Fruit fly (Drosophila melanogaster) whole organism, embryonic: Measurements from ENCODE around the gene phol.

Experiments used
- Bteb2 ChIP-seq: fragments of 200-800 bp; sonication (Bioruptor generic); optimal IDR thresholded peaks from 2 replicates; lab custom pipeline; 2016; ENCODE audit warnings: missing biosample characterization, missing genetic modification characterization
- CG10431 ChIP-seq: fragments of 200-800 bp; sonication (Bioruptor generic); optimal IDR thresholded peaks from 3 replicates; lab custom pipeline; 2018; ENCODE audit warnings: missing biosample characterization, mild to moderate bottlenecking, missing genetic modification characterization
- CG11247 ChIP-seq: fragments of 200-800 bp; sonication (Bioruptor generic); IDR thresholded peaks from 2 replicates; pipeline ENCODE4 v1.3.6; 2022; ENCODE audit warnings: missing biosample characterization, missing genetic modification characterization
- CG12299 ChIP-seq: fragments of 200-800 bp; sonication (Bioruptor generic); optimal IDR thresholded peaks from 2 replicates; lab custom pipeline; 2018; ENCODE audit warnings: missing biosample characterization, mild to moderate bottlenecking, missing genetic modification characterization
- CG12659 ChIP-seq: fragments of 200-800 bp; sonication (Bioruptor generic); optimal IDR thresholded peaks from 3 replicates; lab custom pipeline; 2017; ENCODE audit warnings: mild to moderate bottlenecking, missing biosample characterization, missing genetic modification reagents, missing genetic modification characterization
- CG13287 ChIP-seq: fragments of 200-800 bp; sonication (Bioruptor generic); IDR thresholded peaks from 2 replicates; pipeline ENCODE4 v1.3.6; 2022; ENCODE audit warnings: missing biosample characterization, missing genetic modification characterization; ENCODE audit not compliant: partially characterized antibody
- CG13775 ChIP-seq: fragments of 200-800 bp; sonication (Bioruptor generic); optimal IDR thresholded peaks from 3 replicates; lab custom pipeline; 2017; ENCODE audit warnings: missing biosample characterization, mild to moderate bottlenecking, missing genetic modification characterization
- CG1603 ChIP-seq: fragments of 200-800 bp; sonication (Bioruptor generic); optimal IDR thresholded peaks from 2 replicates; lab custom pipeline; 2019; ENCODE audit warnings: missing biosample characterization, mild to moderate bottlenecking, missing genetic modification characterization, moderate library complexity
- CG16815 ChIP-seq: fragments of 200-800 bp; sonication (Bioruptor generic); optimal IDR thresholded peaks from 3 replicates; lab custom pipeline; 2017; ENCODE audit warnings: missing biosample characterization, mild to moderate bottlenecking, missing genetic modification characterization
- CG4360 ChIP-seq: fragments of 200-800 bp; sonication (Bioruptor generic); IDR thresholded peaks from 2 replicates; pipeline ENCODE4 v1.3.6; 2022; ENCODE audit warnings: missing biosample characterization, missing genetic modification characterization
- CG43689 ChIP-seq: fragments of 200-800 bp; sonication (Bioruptor generic); IDR thresholded peaks from 2 replicates; pipeline ENCODE4 v1.3.6; 2022; ENCODE audit warnings: missing biosample characterization, missing genetic modification characterization
- CG6854 ChIP-seq: fragments of 200-800 bp; sonication (Bioruptor generic); optimal IDR thresholded peaks from 3 replicates; lab custom pipeline; 2017; ENCODE audit warnings: missing biosample characterization, mild to moderate bottlenecking, missing genetic modification characterization
- CG7987 ChIP-seq: fragments of 200-800 bp; sonication (Bioruptor generic); optimal IDR thresholded peaks from 2 replicates; lab custom pipeline; 2018; ENCODE audit warnings: missing biosample characterization, mild to moderate bottlenecking, missing genetic modification characterization, moderate library complexity
- CG8290 ChIP-seq, 3 experiments: fragments of 200-800 bp; sonication (Bioruptor generic); optimal IDR thresholded peaks; 2 replicates each; lab custom pipeline; 2016 to 2019; ENCODE audit warnings: missing biosample characterization in 3 of 3, missing genetic modification characterization in 3 of 3, mild to moderate bottlenecking in 2 of 3, moderate library complexity in 1 of 3
- CG8359 ChIP-seq: fragments of 200-800 bp; sonication (Bioruptor generic); optimal IDR thresholded peaks from 2 replicates; lab custom pipeline; 2017; ENCODE audit warnings: missing biosample characterization, mild to moderate bottlenecking, missing genetic modification characterization, borderline replicate concordance
- CG9797 ChIP-seq: fragments of 200-800 bp; sonication (Bioruptor generic); optimal IDR thresholded peaks from 3 replicates; lab custom pipeline; 2018; ENCODE audit warnings: missing biosample characterization, mild to moderate bottlenecking, missing genetic modification characterization
- Dbx ChIP-seq: fragments of 200-800 bp; sonication (Bioruptor generic); IDR thresholded peaks from 3 replicates; pipeline ENCODE4 v1.3.6; 2022; ENCODE audit warnings: missing biosample characterization, missing genetic modification characterization
- Dp ChIP-seq: fragments of 200-800 bp; sonication (Bioruptor generic); optimal IDR thresholded peaks from 2 replicates; lab custom pipeline; 2018; ENCODE audit warnings: missing biosample characterization, mild to moderate bottlenecking, missing genetic modification characterization, moderate library complexity
- Hey ChIP-seq: fragments of 200-800 bp; sonication (Bioruptor generic); optimal IDR thresholded peaks from 3 replicates; lab custom pipeline; 2018; ENCODE audit warnings: missing biosample characterization, mild to moderate bottlenecking, missing genetic modification characterization
- NfI ChIP-seq: fragments of 200-800 bp; sonication (Bioruptor generic); optimal IDR thresholded peaks from 3 replicates; lab custom pipeline; 2018; ENCODE audit warnings: missing biosample characterization, mild to moderate bottlenecking, missing genetic modification characterization, moderate library complexity
- Sry-δ ChIP-seq: fragments of 200-800 bp; sonication (Bioruptor generic); optimal IDR thresholded peaks from 2 replicates; lab custom pipeline; 2016; ENCODE audit warnings: missing biosample characterization, missing genetic modification characterization
- Ssrp ChIP-seq: fragments of 200-800 bp; sonication (Bioruptor generic); optimal IDR thresholded peaks from 2 replicates; lab custom pipeline; 2018; ENCODE audit warnings: missing biosample characterization, mild to moderate bottlenecking, missing genetic modification characterization, moderate library complexity
- Stat92E ChIP-seq, 3 experiments: fragments of >200 bp in 2 of 3; fragments of 200-800 bp in 1 of 3; sonication (Bioruptor generic) in 1 of 3; optimal IDR thresholded peaks; 2 replicates each; lab custom pipeline; 2017 to 2019; ENCODE audit warnings: missing biosample characterization in 3 of 3, missing genetic modification characterization in 3 of 3, mild to moderate bottlenecking in 1 of 3, moderate library complexity in 1 of 3
- abd-A ChIP-seq: fragments of 200-800 bp; sonication (Bioruptor generic); optimal IDR thresholded peaks from 3 replicates; lab custom pipeline; 2019; ENCODE audit warnings: missing biosample characterization, mild to moderate bottlenecking, missing genetic modification characterization, moderate library complexity
- ac ChIP-seq: fragments of 200-800 bp; sonication (Bioruptor generic); optimal IDR thresholded peaks from 3 replicates; lab custom pipeline; 2017; ENCODE audit warnings: missing biosample characterization, mild to moderate bottlenecking, missing genetic modification characterization
- cwo ChIP-seq: fragments of 200-800 bp; sonication (Bioruptor generic); optimal IDR thresholded peaks from 3 replicates; lab custom pipeline; 2017; ENCODE audit warnings: missing biosample characterization, missing genetic modification characterization, mild to moderate bottlenecking, moderate library complexity, missing genetic modification reagents
- dpn ChIP-seq, 2 experiments: fragments of 200-800 bp; sonication (Bioruptor generic); optimal IDR thresholded peaks; 3 replicates each; lab custom pipeline; 2016; ENCODE audit warnings: missing biosample characterization in 2 of 2, missing genetic modification characterization in 2 of 2
- ewg ChIP-seq: fragments of 200-800 bp; sonication (Bioruptor generic); optimal IDR thresholded peaks from 3 replicates; lab custom pipeline; 2017; ENCODE audit warnings: mild to moderate bottlenecking, missing biosample characterization, missing genetic modification reagents, missing genetic modification characterization
- exex ChIP-seq: fragments of 200-800 bp; sonication (Bioruptor generic); optimal IDR thresholded peaks from 4 replicates; lab custom pipeline; 2018; ENCODE audit warnings: missing biosample characterization, mild to moderate bottlenecking, missing genetic modification characterization, moderate library complexity
- fu2 ChIP-seq: fragments of 200-800 bp; sonication (Bioruptor generic); optimal IDR thresholded peaks from 2 replicates; lab custom pipeline; 2016; ENCODE audit warnings: missing biosample characterization, missing genetic modification characterization
- gcm ChIP-seq: fragments of 200-800 bp; sonication (Bioruptor generic); optimal IDR thresholded peaks from 2 replicates; lab custom pipeline; 2019; ENCODE audit warnings: missing biosample characterization, mild to moderate bottlenecking, missing genetic modification characterization, moderate library complexity
- hkb ChIP-seq, 2 experiments: fragments of 200-800 bp in 1 of 2; fragments of >200 bp in 1 of 2; sonication (Bioruptor generic) in 1 of 2; IDR thresholded peaks in 1 of 2; optimal IDR thresholded peaks in 1 of 2; 2 replicates each; pipeline versions ENCODE4 v1.3.6 to Lab custom; 2017 to 2022; ENCODE audit warnings: missing biosample characterization in 1 of 2, missing genetic modification characterization in 1 of 2
- kah ChIP-seq: fragments of 200-800 bp; sonication (Bioruptor generic); optimal IDR thresholded peaks from 2 replicates; lab custom pipeline; 2018; ENCODE audit warnings: missing biosample characterization, mild to moderate bottlenecking, missing genetic modification characterization
- lov ChIP-seq, 2 experiments: fragments of 200-800 bp in 1 of 2; fragments of >200 bp in 1 of 2; sonication (Bioruptor generic) in 1 of 2; IDR thresholded peaks in 1 of 2; optimal IDR thresholded peaks in 1 of 2; 2 replicates in 1 of 2; 3 replicates in 1 of 2; pipeline versions ENCODE4 v1.3.6 to Lab custom; 2017 to 2022; ENCODE audit warnings: missing biosample characterization in 1 of 2, missing genetic modification characterization in 1 of 2
- peb ChIP-seq: fragments of 200-800 bp; sonication (Bioruptor generic); IDR thresholded peaks from 2 replicates; pipeline ENCODE4 v1.3.6; 2022; ENCODE audit warnings: missing biosample characterization, missing genetic modification characterization
- pita ChIP-seq: fragments of 200-800 bp; sonication (Bioruptor generic); optimal IDR thresholded peaks from 2 replicates; lab custom pipeline; 2017; ENCODE audit warnings: missing biosample characterization, mild to moderate bottlenecking, missing genetic modification characterization
- pum ChIP-seq: fragments of 200-800 bp; sonication (Bioruptor generic); optimal IDR thresholded peaks from 2 replicates; lab custom pipeline; 2016; ENCODE audit warnings: missing biosample characterization, missing genetic modification characterization
- salm ChIP-seq: fragments of 200-800 bp; sonication (Bioruptor generic); optimal IDR thresholded peaks from 2 replicates; lab custom pipeline; 2018; ENCODE audit warnings: missing biosample characterization, mild to moderate bottlenecking, missing genetic modification characterization
- sisA ChIP-seq: fragments of 200-800 bp; sonication (Bioruptor generic); IDR thresholded peaks from 2 replicates; pipeline ENCODE4 v1.3.6; 2022; ENCODE audit warnings: missing biosample characterization, missing genetic modification characterization
- slp2 ChIP-seq: fragments of 200-800 bp; sonication (Bioruptor generic); optimal IDR thresholded peaks from 2 replicates; lab custom pipeline; 2016; ENCODE audit warnings: missing biosample characterization, missing genetic modification characterization
- sob ChIP-seq: fragments of 200-800 bp; sonication (Bioruptor generic); IDR thresholded peaks from 2 replicates; pipeline ENCODE4 v1.3.6; 2022; ENCODE audit warnings: missing biosample characterization, missing genetic modification characterization
- vvl ChIP-seq: fragments of 200-800 bp; sonication (Bioruptor generic); IDR thresholded peaks from 2 replicates; pipeline ENCODE4 v1.3.6; 2022; ENCODE audit warnings: missing biosample characterization, missing genetic modification characterization
- zen ChIP-seq: fragments of 200-800 bp; sonication (Bioruptor generic); optimal IDR thresholded peaks from 3 replicates; lab custom pipeline; 2018; ENCODE audit warnings: missing biosample characterization, mild to moderate bottlenecking, missing genetic modification characterization, moderate library complexity

The phol gene

dm6 chr3L:9423757-9424527 lies 32.1 kb downstream of the phol start (continued):
- TF ChIP-seq CG8359 (GFP tag; lab: Kevin White, UChicago) (no peak), peb (GFP tag; lab: Robert Waterston, UW) (no peak), CG13775 (GFP tag; lab: Kevin White, UChicago) (no peak), ac (no peak), gcm (no peak)

DNA sequence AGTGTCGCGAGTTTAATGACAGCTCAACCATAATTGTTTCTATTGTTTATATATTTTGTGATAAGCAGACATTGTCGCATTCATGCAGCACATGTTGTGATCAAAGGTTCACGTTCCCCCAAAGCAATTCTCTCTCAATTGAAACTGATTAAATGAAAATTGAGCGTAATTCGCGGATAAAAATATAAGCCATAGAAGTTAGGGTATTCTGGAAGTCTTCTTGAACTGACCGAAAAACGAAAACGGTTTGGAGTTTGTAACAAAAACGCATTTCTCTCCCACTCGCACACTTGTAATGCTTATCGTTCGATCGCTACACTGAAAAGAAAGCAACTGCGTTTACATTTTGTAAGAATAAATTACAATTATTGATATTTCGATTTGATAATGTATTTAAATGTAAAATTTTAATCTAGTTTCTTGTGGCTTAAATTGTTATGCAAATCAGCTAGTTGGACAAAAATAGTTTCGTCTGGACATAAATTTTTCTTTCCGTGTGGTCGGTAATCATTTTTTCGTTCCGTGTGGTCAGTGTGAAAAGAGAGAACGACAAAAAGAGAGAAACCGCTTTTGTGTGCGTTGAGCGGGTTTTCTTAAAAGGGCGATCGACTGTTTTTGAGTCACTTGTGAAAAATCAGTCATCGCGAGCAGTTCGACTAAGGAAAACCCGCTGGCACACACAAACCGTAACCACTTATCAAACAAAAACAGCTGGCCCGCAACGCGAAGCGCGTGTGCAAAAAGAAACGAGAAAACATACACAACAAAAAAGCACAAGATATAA lies 33.3 kb downstream of the phol start, which contains the start of gene aay:
aay (plus strand) TSS at position 618 of the 784 bp plus-strand sequence.
- TF ChIP-seq Ssrp (peak; percentile 99), vvl (GFP tag; lab: Robert Waterston, UW) (peak; percentile 99), hkb (optimal IDR thresholded peaks at IDR 0.05; lab: Kevin White, UChicago) (no peak), hkb (GFP tag; IDR thresholded peaks at IDR 0.05; lab: Robert Waterston, UW) (peak; percentile 99), lov (optimal IDR thresholded peaks at IDR 0.05; lab: Kevin White, UChicago) (peak; percentile 42), lov (GFP tag; IDR thresholded peaks at IDR 0.05; lab: Robert Waterston, UW) (peak; percentile 98), CG12659 (GFP tag; lab: Kevin White, UChicago) (peak; percentile 99), Hey (tag; lab: Kevin White, UChicago) (peak; percentile 79), CG9797 (peak; percentile 51), ewg (GFP tag; lab: Kevin White, UChicago) (peak; percentile 97), pum (GFP tag; lab: Kevin White, UChicago) (peak; percentile 96), Bteb2 (peak; percentile 99), dpn (GFP tag; optimal IDR thresholded peaks at IDR 0.05; lab: Kevin White, UChicago) (peak; percentile 98 to 99), CG4360 (GFP tag; lab: Robert Waterston, UW) (peak; percentile 84), CG13287 (GFP tag; lab: Robert Waterston, UW) (peak; percentile 63), fu2 (GFP tag; lab: Kevin White, UChicago) (peak; percentile 96), cwo (GFP tag; lab: Kevin White, UChicago) (peak; percentile 97), peb (GFP tag; lab: Robert Waterston, UW) (peak; percentile 96), CG12299 (peak; percentile 99), CG1603 (tag; lab: Kevin White, UChicago) (peak; percentile 97), pita (GFP tag; lab: Kevin White, UChicago) (no peak), sob (GFP tag; lab: Robert Waterston, UW) (peak; percentile 99), CG10431 (GFP tag; lab: Kevin White, UChicago) (peak; percentile 92), CG6854 (GFP tag; lab: Kevin White, UChicago) (peak; percentile 98), NfI (peak; percentile 99), CG7987 (GFP tag; lab: Kevin White, UChicago) (peak; percentile 97), CG11247 (GFP tag; lab: Robert Waterston, UW) (peak; percentile 97), gcm (peak; percentile 100), exex (tag; lab: Kevin White, UChicago) (peak; percentile 94), CG16815 (GFP tag; lab: Kevin White, UChicago) (peak; percentile 98), Sry-δ (GFP tag; lab: Kevin White, UChicago) (peak; percentile 66), Stat92E (GFP tag; optimal IDR thresholded peaks at IDR 0.05; lab: Kevin White, UChicago) (peak in 1 of 3 experiments; percentile 99), sisA (GFP tag; lab: Robert Waterston, UW) (peak; percentile 98), zen (tag; lab: Kevin White, UChicago) (peak; percentile 99), Dp (peak; percentile 21), kah (GFP tag; lab: Kevin White, UChicago) (peak; percentile 97), Dbx (peak; percentile 97), CG43689 (GFP tag; lab: Robert Waterston, UW) (peak; percentile 90), abd-A (tag; lab: Kevin White, UChicago) (peak; percentile 94), salm (peak; percentile 99), CG8290 (GFP tag; optimal IDR thresholded peaks at IDR 0.05; lab: Kevin White, UChicago) (peak; percentile 99), CG8290 (tag; optimal IDR thresholded peaks at IDR 0.05; lab: Kevin White, UChicago) (peak; percentile 90 to 93), slp2 (GFP tag; lab: Kevin White, UChicago) (peak; percentile 98)
